Fruit fly (Drosophila melanogaster): ENCODE data around the gene CG18476.
A peak's percentile ranks its signal among the peaks of the same experiment; 100 is the strongest.

The CG18476 gene

DNA sequence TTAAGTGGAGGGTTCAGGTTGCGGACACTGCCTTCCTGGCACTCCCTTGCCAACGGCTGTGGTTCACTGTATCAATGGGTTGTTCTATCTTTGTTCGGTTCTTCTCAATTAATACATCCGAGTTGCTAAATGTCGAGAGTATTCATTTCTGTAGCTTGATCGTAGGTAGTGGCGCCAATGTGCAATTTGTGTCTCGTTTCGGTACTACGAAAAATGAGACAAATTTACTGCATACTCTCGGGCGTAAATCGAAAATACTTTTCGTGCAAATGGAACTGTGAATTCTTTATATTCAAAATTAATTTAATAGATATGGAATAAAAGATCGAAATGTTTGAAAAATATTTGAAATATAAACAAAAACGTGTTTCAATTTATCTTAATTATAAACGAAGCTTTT, 12.4 kb downstream of the CG18476 start (continued):
- no peak for TF ChIP-seq ato (GFP tag; IDR thresholded peaks at IDR 0.05; ENCODE audit: partially characterized antibody)
- TF ChIP-seq schlank (tag; optimal IDR thresholded peaks at IDR 0.05) = no peak
- no peak for TF ChIP-seq HLH3B (GFP tag; IDR thresholded peaks at IDR 0.05)
- TF ChIP-seq ase (GFP tag; IDR thresholded peaks at IDR 0.05) = 0 out of 3 replicates have a peak, but pooled peaks have one; percentile 8
- TF ChIP-seq Sin3A (optimal IDR thresholded peaks at IDR 0.05) = no peak
- no peak for TF ChIP-seq CG32772 (GFP tag; IDR thresholded peaks at IDR 0.05)
- TF ChIP-seq odd (GFP tag; optimal IDR thresholded peaks at IDR 0.05) = no peak
- no peak for TF ChIP-seq nmo (GFP tag; optimal IDR thresholded peaks at IDR 0.05)
- TF ChIP-seq peb (GFP tag; IDR thresholded peaks at IDR 0.05) = no peak
- TF ChIP-seq Vsx1 (GFP tag; optimal IDR thresholded peaks at IDR 0.05) = no peak
- TF ChIP-seq Trl (optimal IDR thresholded peaks at IDR 0.05) = no peak
- no peak for TF ChIP-seq Trl (GFP tag; optimal IDR thresholded peaks at IDR 0.05)
- TF ChIP-seq slp2 (GFP tag; optimal IDR thresholded peaks at IDR 0.05) = no peak
- no peak for TF ChIP-seq CkIIα-i1 (GFP tag; IDR thresholded peaks at IDR 0.05)
- TF ChIP-seq CG17361 (GFP tag; IDR thresholded peaks at IDR 0.05) = 0 out of 3 replicates have a peak, but pooled peaks have one; percentile 9
- no peak for TF ChIP-seq jing (GFP tag; optimal IDR thresholded peaks at IDR 0.05)
- TF ChIP-seq Elba2 (GFP tag; optimal IDR thresholded peaks at IDR 0.05) = no peak
- TF ChIP-seq cas (GFP tag; IDR thresholded peaks at IDR 0.05) = no peak
- TF ChIP-seq Opbp (GFP tag; IDR thresholded peaks at IDR 0.05; ENCODE audit: partially characterized antibody) = peak; percentile 36; the same call in 1 of the 3 replicates
- no peak for TF ChIP-seq CG8388 (GFP tag; optimal IDR thresholded peaks at IDR 0.05)
- no peak for TF ChIP-seq row (GFP tag; IDR thresholded peaks at IDR 0.05)
- peak; percentile 35 for TF ChIP-seq stwl (tag; optimal IDR thresholded peaks at IDR 0.05)
- TF ChIP-seq BEAF-32 (GFP tag; optimal IDR thresholded peaks at IDR 0.05) = no peak
- no peak for TF ChIP-seq az2 (GFP tag; optimal IDR thresholded peaks at IDR 0.05)
- no peak for TF ChIP-seq tin (GFP tag; optimal IDR thresholded peaks at IDR 0.05)
- TF ChIP-seq Ada2b (GFP tag; IDR thresholded peaks at IDR 0.05) = no peak
- no peak for TF ChIP-seq CG1647 (GFP tag; optimal IDR thresholded peaks at IDR 0.05)
- TF ChIP-seq CG2712 (tag; optimal IDR thresholded peaks at IDR 0.05) = peak; percentile 13
- no peak for TF ChIP-seq gsb-n (tag; optimal IDR thresholded peaks at IDR 0.05)
- TF ChIP-seq lola (GFP tag; optimal IDR thresholded peaks at IDR 0.05) = no peak
- no peak for TF ChIP-seq CG7963 (GFP tag; IDR thresholded peaks at IDR 0.05; ENCODE audit: partially characterized antibody)

DNA sequence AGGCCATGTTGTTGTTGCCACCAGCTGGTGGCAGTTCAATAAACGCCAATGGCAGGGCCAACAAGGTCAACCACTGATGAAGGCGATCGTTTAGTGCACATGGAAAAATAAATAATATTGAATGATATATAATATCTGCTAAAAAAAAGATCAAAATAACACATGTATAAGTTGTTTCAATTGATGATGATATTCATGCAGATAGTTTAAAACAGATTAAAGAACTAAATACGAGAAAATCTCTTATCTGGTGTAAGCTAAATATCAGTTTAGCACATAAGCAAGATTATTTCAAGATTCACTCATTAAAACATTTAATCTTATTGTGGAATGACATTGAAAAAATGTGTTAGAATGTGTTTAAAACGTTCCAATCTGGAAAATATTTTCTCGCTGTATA, 14.5 kb downstream of the CG18476 start:
- no peak for TF ChIP-seq HmgD (GFP tag; optimal IDR thresholded peaks at IDR 0.05)
- TF ChIP-seq CG8944 (GFP tag; optimal IDR thresholded peaks at IDR 0.05) = no peak
- no peak for TF ChIP-seq CG13624 (GFP tag; optimal IDR thresholded peaks at IDR 0.05)
- no peak for TF ChIP-seq vnd (GFP tag; IDR thresholded peaks at IDR 0.05; ENCODE audit: partially characterized antibody)
- TF ChIP-seq CG10366 (GFP tag; IDR thresholded peaks at IDR 0.05) = peak; percentile 8; the same call in 1 of the 2 replicates
- peak; percentile 6 for TF ChIP-seq ewg (GFP tag; optimal IDR thresholded peaks at IDR 0.05)
- TF ChIP-seq Jarid2 (GFP tag; optimal IDR thresholded peaks at IDR 0.05) = no peak
- no peak for TF ChIP-seq tll (GFP tag; optimal IDR thresholded peaks at IDR 0.05)
- no peak for TF ChIP-seq Side (GFP tag; optimal IDR thresholded peaks at IDR 0.05)
- TF ChIP-seq crc (GFP tag; optimal IDR thresholded peaks at IDR 0.05) = no peak
- no peak for TF ChIP-seq CG7271 (tag; optimal IDR thresholded peaks at IDR 0.05)
- peak; percentile 20 for TF ChIP-seq Hsf (GFP tag; optimal IDR thresholded peaks at IDR 0.05)
- peak; percentile 34 for TF ChIP-seq CG10267 (tag; optimal IDR thresholded peaks at IDR 0.05)
- TF ChIP-seq CG13424 (tag; optimal IDR thresholded peaks at IDR 0.05) = peak; percentile 65
- TF ChIP-seq CG10565 (GFP tag; optimal IDR thresholded peaks at IDR 0.05) = no peak
- TF ChIP-seq jigr1 (GFP tag; IDR thresholded peaks at IDR 0.05) = no peak
- no peak for TF ChIP-seq pfk (GFP tag; optimal IDR thresholded peaks at IDR 0.05)
- no peak for TF ChIP-seq ac (GFP tag; optimal IDR thresholded peaks at IDR 0.05)
- no peak for TF ChIP-seq Antp (GFP tag; optimal IDR thresholded peaks at IDR 0.05)
- TF ChIP-seq CG14014 (GFP tag; IDR thresholded peaks at IDR 0.05) = no peak
- no peak for TF ChIP-seq CG13287 (GFP tag; IDR thresholded peaks at IDR 0.05; ENCODE audit: partially characterized antibody)
- no peak for TF ChIP-seq ham (GFP tag; IDR thresholded peaks at IDR 0.05)
